Worm (Caenorhabditis elegans) whole organism, L3 larva: ENCODE data around the gene cyp-35A3.
A peak's percentile ranks its signal among the peaks of the same experiment; 100 is the strongest.

Source experiments
- ama-1 ChIP-seq: fragments of 150-350 bp; optimal IDR thresholded peaks from 2 replicates; lab custom pipeline; 2018
- ceh-16 ChIP-seq: sonication (generic microtip); optimal IDR thresholded peaks from 2 replicates; lab custom pipeline; 2017; ENCODE audit warnings: missing biosample characterization, missing genetic modification characterization
- ceh-28 ChIP-seq: fragments of 150-350 bp; optimal IDR thresholded peaks from 2 replicates; lab custom pipeline; 2014; ENCODE audit warnings: missing biosample characterization, missing genetic modification reagents, missing genetic modification characterization
- ceh-9 ChIP-seq: sonication (generic microtip); optimal IDR thresholded peaks from 2 replicates; lab custom pipeline; 2018; ENCODE audit warnings: missing biosample characterization, missing genetic modification characterization
- daf-12 ChIP-seq: fragments of 150-350 bp; optimal IDR thresholded peaks from 2 replicates; lab custom pipeline; 2014; ENCODE audit warnings: missing biosample characterization, missing genetic modification reagents, missing genetic modification characterization
- egl-5 ChIP-seq: fragments of 150-350 bp; optimal IDR thresholded peaks from 2 replicates; lab custom pipeline; 2017; ENCODE audit warnings: missing biosample characterization, missing genetic modification reagents, missing genetic modification characterization, inconsistent platforms
- elt-1 ChIP-seq: fragments of 150-350 bp; optimal IDR thresholded peaks from 2 replicates; lab custom pipeline; 2014; ENCODE audit warnings: missing biosample characterization, missing genetic modification characterization
- elt-2 ChIP-seq: sonication (generic microtip); optimal IDR thresholded peaks from 2 replicates; lab custom pipeline; 2016; ENCODE audit warnings: missing genetic modification reagents, mild to moderate bottlenecking, missing genetic modification characterization, missing compliant biosample characterization
- eor-1 ChIP-seq, 2 experiments: fragments of 150-350 bp; optimal IDR thresholded peaks; 2 replicates each; lab custom pipeline; 2014 to 2018; ENCODE audit warnings: missing biosample characterization in 2 of 2, missing genetic modification characterization in 2 of 2
- fkh-10 ChIP-seq: sonication (generic microtip); optimal IDR thresholded peaks from 2 replicates; lab custom pipeline; 2017; ENCODE audit warnings: missing biosample characterization, missing genetic modification reagents, missing genetic modification characterization
- fkh-2 ChIP-seq: fragments of 150-350 bp; optimal IDR thresholded peaks from 2 replicates; lab custom pipeline; 2014; ENCODE audit warnings: missing biosample characterization, missing genetic modification reagents, missing genetic modification characterization
- fos-1 ChIP-seq: fragments of 150-350 bp; optimal IDR thresholded peaks from 2 replicates; lab custom pipeline; 2014; ENCODE audit warnings: missing biosample characterization, missing genetic modification characterization
- hmg-11 ChIP-seq: sonication (generic microtip); optimal IDR thresholded peaks from 2 replicates; lab custom pipeline; 2016; ENCODE audit warnings: missing genetic modification characterization, missing compliant biosample characterization
- lin-39 ChIP-seq: fragments of 150-350 bp; optimal IDR thresholded peaks from 2 replicates; lab custom pipeline; 2018; ENCODE audit warnings: missing biosample characterization, missing genetic modification reagents, missing genetic modification characterization
- lsy-12 ChIP-seq: sonication (generic microtip); optimal IDR thresholded peaks from 2 replicates; lab custom pipeline; 2016; ENCODE audit warnings: mild to moderate bottlenecking, missing genetic modification characterization, missing compliant biosample characterization
- mdl-1 ChIP-seq: fragments of 150-350 bp; optimal IDR thresholded peaks from 2 replicates; lab custom pipeline; 2014; ENCODE audit warnings: missing biosample characterization, missing genetic modification characterization
- nfya-1 ChIP-seq: sonication (generic microtip); optimal IDR thresholded peaks from 2 replicates; lab custom pipeline; 2017; ENCODE audit warnings: missing genetic modification characterization, mild to moderate bottlenecking, missing compliant biosample characterization, antibody characterized with exemption, moderate library complexity; ENCODE audit not compliant: insufficient read depth
- nhr-12 ChIP-seq: fragments of 150-350 bp; optimal IDR thresholded peaks from 2 replicates; lab custom pipeline; 2014; ENCODE audit warnings: missing biosample characterization, missing genetic modification characterization
- nhr-23 ChIP-seq: fragments of 150-350 bp; optimal IDR thresholded peaks from 2 replicates; lab custom pipeline; 2014; ENCODE audit warnings: missing biosample characterization, missing genetic modification reagents, missing genetic modification characterization
- nhr-237 ChIP-seq: fragments of 150-350 bp; optimal IDR thresholded peaks from 2 replicates; lab custom pipeline; 2014; ENCODE audit warnings: missing biosample characterization, missing genetic modification characterization
- nhr-25 ChIP-seq: sonication (generic microtip); optimal IDR thresholded peaks from 2 replicates; lab custom pipeline; 2017; ENCODE audit warnings: missing biosample characterization, missing genetic modification characterization
- nhr-28 ChIP-seq: fragments of 150-350 bp; optimal IDR thresholded peaks from 2 replicates; lab custom pipeline; 2014; ENCODE audit warnings: missing biosample characterization, missing genetic modification characterization
- nhr-43 ChIP-seq: sonication (generic microtip); optimal IDR thresholded peaks from 2 replicates; lab custom pipeline; 2016; ENCODE audit warnings: mild to moderate bottlenecking, missing genetic modification characterization, missing compliant biosample characterization; ENCODE audit not compliant: poor library complexity, severe bottlenecking
- nhr-67 ChIP-seq: fragments of 150-350 bp; optimal IDR thresholded peaks from 2 replicates; lab custom pipeline; 2014; ENCODE audit warnings: missing biosample characterization, missing genetic modification characterization
- nhr-76 ChIP-seq: fragments of 150-350 bp; sonication (generic microtip); optimal IDR thresholded peaks from 5 replicates; lab custom pipeline; 2014; ENCODE audit warnings: missing biosample characterization, missing genetic modification characterization
- pha-4 ChIP-seq: fragments of 150-350 bp; optimal IDR thresholded peaks from 2 replicates; lab custom pipeline; 2014; ENCODE audit warnings: missing biosample characterization, missing genetic modification reagents, missing genetic modification characterization
- sea-2 ChIP-seq: fragments of 150-350 bp; sonication (generic microtip); optimal IDR thresholded peaks from 4 replicates; lab custom pipeline; 2014; ENCODE audit warnings: missing biosample characterization, missing genetic modification reagents, missing genetic modification characterization
- skn-1 ChIP-seq: fragments of 150-350 bp; optimal IDR thresholded peaks from 2 replicates; lab custom pipeline; 2014; ENCODE audit warnings: missing biosample characterization, missing genetic modification characterization
- snpc-4 ChIP-seq: fragments of 150-350 bp; optimal IDR thresholded peaks from 2 replicates; lab custom pipeline; 2014; ENCODE audit warnings: missing biosample characterization, missing genetic modification characterization
- tbx-2 ChIP-seq: sonication (generic microtip); optimal IDR thresholded peaks from 2 replicates; lab custom pipeline; 2016; ENCODE audit warnings: mild to moderate bottlenecking, missing genetic modification characterization, missing compliant biosample characterization
- unc-39 ChIP-seq: sonication (generic microtip); optimal IDR thresholded peaks from 4 replicates; lab custom pipeline; 2017; ENCODE audit warnings: missing biosample characterization, missing genetic modification characterization
- unc-62 ChIP-seq: fragments of 150-350 bp; sonication (generic microtip); optimal IDR thresholded peaks from 4 replicates; lab custom pipeline; 2014; ENCODE audit warnings: missing biosample characterization, missing genetic modification reagents, missing genetic modification characterization
- zag-1 ChIP-seq: fragments of 150-350 bp; optimal IDR thresholded peaks from 2 replicates; lab custom pipeline; 2014; ENCODE audit warnings: missing biosample characterization, missing genetic modification characterization
- ztf-11 ChIP-seq: fragments of 150-350 bp; optimal IDR thresholded peaks from 2 replicates; lab custom pipeline; 2014; ENCODE audit warnings: missing biosample characterization, missing genetic modification characterization
- ztf-4 ChIP-seq: fragments of 150-350 bp; optimal IDR thresholded peaks from 2 replicates; lab custom pipeline; 2014; ENCODE audit warnings: missing biosample characterization, missing genetic modification characterization

cyp-35A3 gene

DNA sequence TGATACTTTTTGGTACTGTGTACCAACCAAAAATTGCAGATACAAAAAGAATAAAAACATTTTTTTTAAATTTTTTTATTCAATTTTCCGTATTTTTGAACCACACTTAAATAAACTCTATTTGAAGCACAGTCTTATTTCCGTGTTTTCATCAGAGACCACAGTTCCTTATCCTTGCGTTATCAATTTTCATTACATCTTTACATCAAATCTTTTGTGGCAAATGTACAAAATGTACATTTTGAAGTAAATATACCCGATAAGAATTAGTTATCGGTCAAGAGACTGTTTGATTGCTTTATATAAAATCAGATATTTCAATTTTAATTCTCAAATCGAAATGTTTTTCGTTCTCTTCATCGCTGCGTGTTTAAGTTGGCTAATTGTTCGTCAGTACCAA is at the start of gene cyp-35A3:
cyp-35A3 (plus strand) TSS at position 301 of the 400 bp plus-strand sequence.
- TF ChIP-seq tbx-2 (tag; lab: Kevin White, UChicago) (no peak), lsy-12 (no peak), elt-1 (tag; lab: Kevin White, UChicago) (no peak), nhr-67 (tag; lab: Kevin White, UChicago) (no peak), nfya-1 (tag; lab: Kevin White, UChicago) (no peak), pha-4 (tag; lab: Kevin White, UChicago) (no peak), unc-39 (no peak), snpc-4 (tag; lab: Kevin White, UChicago) (no peak), nhr-43 (tag; lab: Kevin White, UChicago) (no peak), unc-62 (GFP tag; lab: Kevin White, UChicago) (no peak), elt-2 (tag; lab: Kevin White, UChicago) (no peak), fkh-2 (tag; lab: Kevin White, UChicago) (no peak), nhr-23 (tag; lab: Kevin White, UChicago) (no peak), ztf-4 (tag; lab: Kevin White, UChicago) (no peak), fos-1 (tag; lab: Kevin White, UChicago) (no peak), ceh-28 (tag; lab: Kevin White, UChicago) (no peak), skn-1 (tag; lab: Kevin White, UChicago) (no peak), ztf-11 (tag; lab: Kevin White, UChicago) (no peak)

DNA sequence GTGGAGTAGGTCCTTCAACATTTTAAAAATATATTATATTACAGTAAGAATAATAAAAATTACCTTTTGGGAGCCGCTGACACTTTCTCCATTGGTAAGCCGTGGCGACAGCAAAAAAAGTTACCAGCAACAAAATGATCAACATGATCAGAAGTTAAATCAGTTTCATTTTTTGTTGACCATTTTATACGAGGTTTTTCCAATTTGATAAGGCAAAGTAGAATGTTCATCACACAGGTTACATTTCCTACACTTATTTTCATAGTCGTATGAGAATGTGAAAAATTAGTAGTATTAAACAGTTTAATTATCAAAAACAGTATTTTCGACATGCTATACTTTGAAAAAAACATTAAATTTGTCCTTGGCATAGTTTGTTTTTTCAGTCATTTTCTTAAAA is 49.6 kb upstream of the cyp-35A3 start, which contains the start of gene cyp-34A10:
cyp-34A10 (minus strand) TSS at position 146 of the 400 bp plus-strand sequence.
- TF ChIP-seq ceh-16 (tag; lab: Kevin White, UChicago) (no peak), zag-1 (tag; lab: Kevin White, UChicago) (no peak), nhr-237 (tag; lab: Kevin White, UChicago) (no peak), unc-39 (no peak), elt-1 (tag; lab: Kevin White, UChicago) (no peak), nhr-23 (tag; lab: Kevin White, UChicago) (no peak), eor-1 (tag; optimal IDR thresholded peaks at IDR 0.05; lab: Kevin White, UChicago) (no peak), nhr-12 (no peak), nhr-28 (tag; lab: Kevin White, UChicago) (no peak), ceh-9 (tag; lab: Kevin White, UChicago) (no peak), fkh-10 (GFP tag; lab: Kevin White, UChicago) (no peak), ztf-11 (tag; lab: Kevin White, UChicago) (no peak), tbx-2 (tag; lab: Kevin White, UChicago) (no peak), nhr-76 (tag; lab: Kevin White, UChicago) (no peak)

DNA sequence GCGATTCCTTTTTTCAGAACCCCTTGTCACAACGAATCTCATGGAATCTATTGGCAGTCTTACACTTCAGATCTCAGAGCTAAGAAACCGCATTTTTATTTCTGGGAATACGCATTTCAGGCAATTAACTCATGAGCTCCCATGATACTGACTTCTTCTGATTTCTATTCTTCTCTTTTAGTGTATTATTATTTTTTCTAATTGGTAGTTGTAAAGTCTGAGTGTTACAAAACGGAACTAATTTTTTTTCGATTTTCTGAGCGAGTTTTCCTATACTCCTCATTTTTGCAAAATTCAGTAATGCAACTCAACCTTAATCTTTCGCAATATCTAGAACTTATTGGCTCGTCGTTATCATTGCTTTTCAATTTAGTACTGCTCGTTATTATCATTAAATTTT is 48.0 kb upstream of the cyp-35A3 start, which contains the start of gene str-82:
str-82 (plus strand) TSS at position 301 of the 400 bp plus-strand sequence.
- TF ChIP-seq lsy-12 (no peak), lin-39 (tag; lab: Kevin White, UChicago) (no peak), elt-1 (tag; lab: Kevin White, UChicago) (no peak)

DNA sequence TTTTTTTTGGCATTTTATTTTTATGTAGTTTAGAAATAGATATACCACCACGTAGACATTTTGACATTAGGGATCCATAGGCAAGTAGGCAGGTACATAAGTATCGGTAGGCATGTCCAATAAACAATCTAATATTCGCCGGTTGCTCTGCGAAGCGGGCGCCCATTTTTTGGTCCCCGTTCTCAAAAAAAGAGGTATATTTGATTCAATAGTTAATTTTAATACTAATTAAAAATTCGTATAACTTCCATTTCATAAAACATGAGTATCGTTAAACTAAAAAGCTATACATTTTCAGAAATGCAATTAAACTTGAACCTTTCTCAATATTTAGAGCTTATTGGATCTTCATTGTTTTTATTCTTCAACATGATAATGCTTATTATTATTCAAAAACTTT is 45.4 kb upstream of the cyp-35A3 start, which contains the start of gene str-83:
str-83 (plus strand) TSS at position 301 of the 400 bp plus-strand sequence.
- TF ChIP-seq sea-2 (GFP tag; lab: Kevin White, UChicago) (no peak), elt-2 (tag; lab: Kevin White, UChicago) (no peak), lin-39 (tag; lab: Kevin White, UChicago) (no peak), ztf-4 (tag; lab: Kevin White, UChicago) (no peak), pha-4 (tag; lab: Kevin White, UChicago) (no peak), nhr-43 (tag; lab: Kevin White, UChicago) (no peak), eor-1 (tag; optimal IDR thresholded peaks at IDR 0.05; lab: Kevin White, UChicago) (no peak), daf-12 (tag; lab: Kevin White, UChicago) (no peak), ama-1 (lab: Kevin White, UChicago) (no peak), hmg-11 (tag; lab: Kevin White, UChicago) (no peak), elt-1 (tag; lab: Kevin White, UChicago) (no peak), egl-5 (no peak), unc-62 (GFP tag; lab: Kevin White, UChicago) (no peak)

DNA sequence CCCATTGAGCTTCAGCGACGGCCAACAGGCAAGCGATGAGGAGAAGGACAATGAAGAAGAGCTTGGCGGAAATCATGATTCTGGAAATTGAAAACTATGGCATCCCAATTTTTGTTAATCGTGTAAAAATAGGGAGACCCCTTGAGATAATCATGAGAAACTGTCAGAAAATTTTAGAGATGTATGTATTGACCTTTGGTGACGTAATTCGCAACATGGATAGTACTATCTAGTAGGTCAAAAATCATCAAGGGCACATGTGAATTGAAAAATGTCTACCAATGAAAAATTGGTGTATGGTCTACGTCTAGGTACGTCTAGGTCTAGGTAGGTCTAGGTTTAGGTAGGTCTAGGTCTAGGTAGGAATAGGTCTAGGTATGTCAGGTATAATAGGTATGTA is 43.4 kb upstream of the cyp-35A3 start, which contains the start of gene nlp-34:
nlp-34 (minus strand) TSS at position 82 of the 400 bp plus-strand sequence.
- TF ChIP-seq mdl-1 (tag; lab: Kevin White, UChicago) (no peak), nhr-25 (tag; lab: Kevin White, UChicago) (peak; percentile 54), nhr-28 (tag; lab: Kevin White, UChicago) (no peak)
